ENCODE assay signal across 1 fruit fly cellular context in the genomic region with DNA sequence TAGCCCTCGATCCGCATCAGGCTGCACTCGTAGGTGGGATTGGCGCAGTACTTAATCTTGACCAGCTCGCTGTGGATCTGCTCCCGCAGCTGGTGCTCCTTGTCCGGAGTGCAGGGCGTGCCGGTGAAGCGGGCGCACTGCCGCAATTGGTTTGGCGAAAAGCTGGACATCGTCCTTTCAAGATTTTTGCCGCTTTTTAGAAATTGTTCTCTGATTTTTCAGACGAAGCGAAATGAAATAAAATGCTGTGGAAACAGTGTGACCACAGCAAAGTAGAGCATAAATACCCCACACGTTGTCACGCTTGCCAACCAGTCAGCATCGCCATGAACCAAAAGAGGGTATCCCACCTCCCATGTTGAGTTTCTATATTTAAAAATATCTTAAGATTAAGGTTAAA.
TF ChIP-seq lines count a peak whose summit lies in the region.

A gene (minus strand): TSS at position 264 of the 400 bp plus-strand sequence.

TF ChIP-seq in whole organism, embryonic, 481 proteins besides CTCF, POLR2A, EP300 and RAD21 (continued from another document):
- TF ChIP-seq zen (tag; optimal IDR thresholded peaks at IDR 0.05; lab: Kevin White, UChicago) (no peak), nau (GFP tag; optimal IDR thresholded peaks at IDR 0.05; lab: Kevin White, UChicago) (no peak), PHDP (tag; optimal IDR thresholded peaks at IDR 0.05; lab: Kevin White, UChicago) (no peak), hkb (optimal IDR thresholded peaks at IDR 0.05; lab: Kevin White, UChicago) (no peak), hkb (GFP tag; IDR thresholded peaks at IDR 0.05; lab: Robert Waterston, UW) (no peak), Sry-δ (GFP tag; optimal IDR thresholded peaks at IDR 0.05; lab: Kevin White, UChicago) (peak; percentile 20), CG1792 (GFP tag; optimal IDR thresholded peaks at IDR 0.05; lab: Kevin White, UChicago) (no peak), CG10565 (GFP tag; optimal IDR thresholded peaks at IDR 0.05; lab: Kevin White, UChicago) (no peak), nmo (GFP tag; optimal IDR thresholded peaks at IDR 0.05; lab: Kevin White, UChicago) (peak; percentile 6), ftz-f1 (GFP tag; optimal IDR thresholded peaks at IDR 0.05; lab: Kevin White, UChicago) (no peak), tgo (GFP tag; IDR thresholded peaks at IDR 0.05; lab: Robert Waterston, UW) (no peak), psq (GFP tag; optimal IDR thresholded peaks at IDR 0.05; lab: Kevin White, UChicago) (no peak), C15 (GFP tag; IDR thresholded peaks at IDR 0.05; lab: Robert Waterston, UW) (no peak), Opbp (GFP tag; IDR thresholded peaks at IDR 0.05; lab: Robert Waterston, UW; ENCODE audit: partially characterized antibody) (peak; percentile 58; the same call in 1 of the 3 replicates), CG42726 (GFP tag; IDR thresholded peaks at IDR 0.05; lab: Robert Waterston, UW; ENCODE audit: partially characterized antibody) (no peak), abd-A (tag; optimal IDR thresholded peaks at IDR 0.05; lab: Kevin White, UChicago) (no peak), MESR4 (GFP tag; optimal IDR thresholded peaks at IDR 0.05; lab: Kevin White, UChicago) (peak; percentile 95), Tbp (GFP tag; optimal IDR thresholded peaks at IDR 0.05; lab: Kevin White, UChicago) (no peak), D19A (tag; optimal IDR thresholded peaks at IDR 0.05; lab: Kevin White, UChicago) (no peak), gfzf (GFP tag; optimal IDR thresholded peaks at IDR 0.05; lab: Kevin White, UChicago) (peak; percentile 93), CG10209 (GFP tag; optimal IDR thresholded peaks at IDR 0.05; lab: Kevin White, UChicago) (no peak), dm (GFP tag; optimal IDR thresholded peaks at IDR 0.05; lab: Kevin White, UChicago) (peak; percentile 42), BtbVII (GFP tag; optimal IDR thresholded peaks at IDR 0.05; lab: Kevin White, UChicago) (no peak), gcm2 (GFP tag; optimal IDR thresholded peaks at IDR 0.05; lab: Kevin White, UChicago) (no peak), HmgZ (tag; optimal IDR thresholded peaks at IDR 0.05; lab: Kevin White, UChicago) (peak; percentile 63), Dref (GFP tag; IDR thresholded peaks at IDR 0.05; lab: Robert Waterston, UW) (peak; percentile 29; the same call in 1 of the 2 replicates), phol (tag; optimal IDR thresholded peaks at IDR 0.05; lab: Kevin White, UChicago) (peak; percentile 14), CG4617 (GFP tag; optimal IDR thresholded peaks at IDR 0.05; lab: Kevin White, UChicago; ENCODE audit: borderline replicate concordance) (peak; percentile 88), onecut (GFP tag; IDR thresholded peaks at IDR 0.05; lab: Robert Waterston, UW) (no peak), ATbp (GFP tag; optimal IDR thresholded peaks at IDR 0.05; lab: Kevin White, UChicago) (no peak), CG2116 (GFP tag; optimal IDR thresholded peaks at IDR 0.05; lab: Kevin White, UChicago) (peak; percentile 29), CHES-1-like (GFP tag; optimal IDR thresholded peaks at IDR 0.05; lab: Kevin White, UChicago) (no peak), Deaf1 (tag; optimal IDR thresholded peaks at IDR 0.05; lab: Kevin White, UChicago) (no peak), BEAF-32 (GFP tag; optimal IDR thresholded peaks at IDR 0.05; lab: Kevin White, UChicago) (peak; percentile 38), odd (GFP tag; optimal IDR thresholded peaks at IDR 0.05; lab: Kevin White, UChicago) (no peak), CG2889 (GFP tag; IDR thresholded peaks at IDR 0.05; lab: Robert Waterston, UW) (no peak), CG17612 (GFP tag; IDR thresholded peaks at IDR 0.05; lab: Robert Waterston, UW) (no peak), CG17328 (GFP tag; IDR thresholded peaks at IDR 0.05; lab: Robert Waterston, UW) (0 out of 2 replicates have a peak, but pooled peaks have one; percentile 10), CG9797 (GFP tag; optimal IDR thresholded peaks at IDR 0.05; lab: Kevin White, UChicago) (peak; percentile 88), Elba2 (GFP tag; optimal IDR thresholded peaks at IDR 0.05; lab: Kevin White, UChicago) (peak; percentile 40), MBD-R2 (GFP tag; IDR thresholded peaks at IDR 0.05; lab: Robert Waterston, UW) (peak; percentile 80), Hmr (GFP tag; optimal IDR thresholded peaks at IDR 0.05; lab: Kevin White, UChicago) (no peak), Jarid2 (GFP tag; optimal IDR thresholded peaks at IDR 0.05; lab: Kevin White, UChicago) (no peak), aop (GFP tag; IDR thresholded peaks at IDR 0.05; lab: Robert Waterston, UW) (no peak), insv (GFP tag; optimal IDR thresholded peaks at IDR 0.05; lab: Kevin White, UChicago) (peak in 1 of 2 experiments; percentile 56), B-H2 (GFP tag; optimal IDR thresholded peaks at IDR 0.05; lab: Kevin White, UChicago) (no peak), tna (GFP tag; IDR thresholded peaks at IDR 0.05; lab: Robert Waterston, UW; ENCODE audit: partially characterized antibody) (peak; percentile 7; the same call in 1 of the 2 replicates), Hand (GFP tag; optimal IDR thresholded peaks at IDR 0.05; lab: Kevin White, UChicago) (no peak), emc (GFP tag; optimal IDR thresholded peaks at IDR 0.05; lab: Kevin White, UChicago) (no peak), nerfin-1 (tag; optimal IDR thresholded peaks at IDR 0.05; lab: Kevin White, UChicago) (no peak), gce (GFP tag; IDR thresholded peaks at IDR 0.05; lab: Robert Waterston, UW) (no peak), HmgD (GFP tag; optimal IDR thresholded peaks at IDR 0.05; lab: Kevin White, UChicago) (peak; percentile 5), CG17829 (tag; optimal IDR thresholded peaks at IDR 0.05; lab: Kevin White, UChicago) (peak; percentile 41), pho (GFP tag; optimal IDR thresholded peaks at IDR 0.05; lab: Kevin White, UChicago) (no peak), Mad (GFP tag; optimal IDR thresholded peaks at IDR 0.05; lab: Kevin White, UChicago) (no peak), YL-1 (GFP tag; optimal IDR thresholded peaks at IDR 0.05; lab: Kevin White, UChicago) (peak; percentile 80), Bgb (GFP tag; IDR thresholded peaks at IDR 0.05; lab: Robert Waterston, UW; ENCODE audit: partially characterized antibody) (peak; percentile 11; the same call in 1 of the 2 replicates), kni (GFP tag; optimal IDR thresholded peaks at IDR 0.05; lab: Kevin White, UChicago) (no peak), Atf6 (GFP tag; IDR thresholded peaks at IDR 0.05; lab: Robert Waterston, UW) (no peak), wdn (GFP tag; IDR thresholded peaks at IDR 0.05; lab: Robert Waterston, UW) (no peak), CG14710 (tag; optimal IDR thresholded peaks at IDR 0.05; lab: Kevin White, UChicago) (peak; percentile 85), unc-4 (GFP tag; IDR thresholded peaks at IDR 0.05; lab: Robert Waterston, UW; ENCODE audit: partially characterized antibody) (0 out of 2 replicates have a peak, but pooled peaks have one; percentile 16), CG15011 (GFP tag; optimal IDR thresholded peaks at IDR 0.05; lab: Kevin White, UChicago) (no peak), Dp (GFP tag; optimal IDR thresholded peaks at IDR 0.05; lab: Kevin White, UChicago) (peak; percentile 93), CG34376 (GFP tag; optimal IDR thresholded peaks at IDR 0.05; lab: Kevin White, UChicago) (peak; percentile 15), ken (GFP tag; IDR thresholded peaks at IDR 0.05; lab: Robert Waterston, UW) (no peak), jumu (GFP tag; optimal IDR thresholded peaks at IDR 0.05; lab: Kevin White, UChicago) (no peak), CG14965 (GFP tag; optimal IDR thresholded peaks at IDR 0.05; lab: Kevin White, UChicago; ENCODE audit: borderline replicate concordance) (no peak), unpg (GFP tag; optimal IDR thresholded peaks at IDR 0.05; lab: Kevin White, UChicago) (no peak), CG10654 (GFP tag; optimal IDR thresholded peaks at IDR 0.05; lab: Kevin White, UChicago) (no peak), bbx (GFP tag; IDR thresholded peaks at IDR 0.05; lab: Robert Waterston, UW; ENCODE audit: partially characterized antibody) (no peak), E2f2 (GFP tag; IDR thresholded peaks at IDR 0.05; lab: Robert Waterston, UW) (peak; percentile 91), CG32772 (GFP tag; IDR thresholded peaks at IDR 0.05; lab: Robert Waterston, UW) (no peak), pzg (GFP tag; optimal IDR thresholded peaks at IDR 0.05; lab: Kevin White, UChicago) (peak; percentile 89), lola (GFP tag; optimal IDR thresholded peaks at IDR 0.05; lab: Kevin White, UChicago) (no peak), ems (GFP tag; optimal IDR thresholded peaks at IDR 0.05; lab: Kevin White, UChicago) (peak; percentile 14), Drgx (GFP tag; IDR thresholded peaks at IDR 0.05; lab: Robert Waterston, UW) (no peak), CG1647 (GFP tag; optimal IDR thresholded peaks at IDR 0.05; lab: Kevin White, UChicago) (no peak), zfh1 (GFP tag; IDR thresholded peaks at IDR 0.05; lab: Robert Waterston, UW) (no peak), br (optimal IDR thresholded peaks at IDR 0.05; lab: Kevin White, UChicago) (no peak), kah (GFP tag; optimal IDR thresholded peaks at IDR 0.05; lab: Kevin White, UChicago) (no peak), NK7.1 (GFP tag; optimal IDR thresholded peaks at IDR 0.05; lab: Kevin White, UChicago) (no peak), fru (optimal IDR thresholded peaks at IDR 0.05; lab: Kevin White, UChicago) (no peak), disco-r (GFP tag; optimal IDR thresholded peaks at IDR 0.05; lab: Kevin White, UChicago) (no peak), CG32532 (GFP tag; IDR thresholded peaks at IDR 0.05; lab: Robert Waterston, UW) (no peak), Lhr (GFP tag; optimal IDR thresholded peaks at IDR 0.05; lab: Kevin White, UChicago) (peak; percentile 40), CG43689 (GFP tag; IDR thresholded peaks at IDR 0.05; lab: Robert Waterston, UW) (no peak), luna (GFP tag; optimal IDR thresholded peaks at IDR 0.05; lab: Kevin White, UChicago) (no peak), Lpt (GFP tag; optimal IDR thresholded peaks at IDR 0.05; lab: Kevin White, UChicago) (no peak), Doc3 (GFP tag; IDR thresholded peaks at IDR 0.05; lab: Robert Waterston, UW; ENCODE audit: partially characterized antibody) (no peak), vfl (GFP tag; optimal IDR thresholded peaks at IDR 0.05; lab: Kevin White, UChicago) (no peak), Med (GFP tag; lab: Kevin White, UChicago) (peak; percentile 69), CG13287 (GFP tag; IDR thresholded peaks at IDR 0.05; lab: Robert Waterston, UW; ENCODE audit: partially characterized antibody) (peak; percentile 32; the same call in 1 of the 2 replicates), CG14441 (GFP tag; IDR thresholded peaks at IDR 0.05; lab: Robert Waterston, UW) (no peak), bigmax (GFP tag; optimal IDR thresholded peaks at IDR 0.05; lab: Kevin White, UChicago) (peak; percentile 90), CG1024 (GFP tag; IDR thresholded peaks at IDR 0.05; lab: Robert Waterston, UW) (no peak), NFAT (GFP tag; IDR thresholded peaks at IDR 0.05; lab: Robert Waterston, UW) (no peak), CG31224 (GFP tag; IDR thresholded peaks at IDR 0.05; lab: Robert Waterston, UW) (no peak), pita (GFP tag; optimal IDR thresholded peaks at IDR 0.05; lab: Kevin White, UChicago) (peak; percentile 71), CG5245 (GFP tag; optimal IDR thresholded peaks at IDR 0.05; lab: Kevin White, UChicago) (no peak), CG3847 (GFP tag; IDR thresholded peaks at IDR 0.05; lab: Robert Waterston, UW) (peak; percentile 24; the same call in 1 of the 2 replicates), pb (GFP tag; optimal IDR thresholded peaks at IDR 0.05; lab: Kevin White, UChicago) (no peak), CG12104 (GFP tag; optimal IDR thresholded peaks at IDR 0.05; lab: Kevin White, UChicago) (no peak), trem (tag; optimal IDR thresholded peaks at IDR 0.05; lab: Kevin White, UChicago) (peak; percentile 41), CG12155 (GFP tag; optimal IDR thresholded peaks at IDR 0.05; lab: Kevin White, UChicago) (peak; percentile 78), amos (GFP tag; IDR thresholded peaks at IDR 0.05; lab: Robert Waterston, UW; ENCODE audit: partially characterized antibody) (no peak), Myb (GFP tag; optimal IDR thresholded peaks at IDR 0.05; lab: Kevin White, UChicago) (peak; percentile 67), usp (GFP tag; optimal IDR thresholded peaks at IDR 0.05; lab: Kevin White, UChicago) (no peak)
